Fruit fly (Drosophila melanogaster) whole organism, embryonic: ENCODE data around the gene nmo.
A peak's percentile ranks its signal among the peaks of the same experiment; 100 is the strongest.

Experiments
- BtbVII ChIP-seq: fragments of 200-800 bp; sonication (Bioruptor generic); optimal IDR thresholded peaks from 3 replicates; lab custom pipeline; 2017; ENCODE audit warnings: missing biosample characterization, mild to moderate bottlenecking, missing genetic modification characterization
- Bteb2 ChIP-seq: fragments of 200-800 bp; sonication (Bioruptor generic); optimal IDR thresholded peaks from 2 replicates; lab custom pipeline; 2016; ENCODE audit warnings: missing biosample characterization, missing genetic modification characterization
- CG10267 ChIP-seq: fragments of 200-800 bp; sonication (Bioruptor generic); optimal IDR thresholded peaks from 2 replicates; lab custom pipeline; 2018; ENCODE audit warnings: missing biosample characterization, mild to moderate bottlenecking, missing genetic modification characterization, moderate library complexity
- CG10431 ChIP-seq: fragments of 200-800 bp; sonication (Bioruptor generic); optimal IDR thresholded peaks from 3 replicates; lab custom pipeline; 2018; ENCODE audit warnings: missing biosample characterization, mild to moderate bottlenecking, missing genetic modification characterization
- CG10979 ChIP-seq: fragments of 200-800 bp; sonication (Bioruptor generic); optimal IDR thresholded peaks from 2 replicates; lab custom pipeline; 2018; ENCODE audit warnings: missing biosample characterization, mild to moderate bottlenecking, missing genetic modification characterization, moderate library complexity
- CG11695 ChIP-seq: fragments of 200-800 bp; sonication (Bioruptor generic); IDR thresholded peaks from 3 replicates; pipeline ENCODE4 v1.3.6; 2022; ENCODE audit warnings: missing biosample characterization, missing genetic modification characterization
- CG12071 ChIP-seq: fragments of 200-800 bp; sonication (Bioruptor generic); optimal IDR thresholded peaks from 3 replicates; lab custom pipeline; 2018; ENCODE audit warnings: missing biosample characterization, mild to moderate bottlenecking, missing genetic modification characterization
- CG13894 ChIP-seq: fragments of 200-800 bp; sonication (Bioruptor generic); optimal IDR thresholded peaks from 3 replicates; lab custom pipeline; 2018; ENCODE audit warnings: missing biosample characterization, mild to moderate bottlenecking, missing genetic modification characterization, moderate library complexity
- CG14441 ChIP-seq: fragments of 200-800 bp; sonication (Bioruptor generic); IDR thresholded peaks from 2 replicates; pipeline ENCODE4 v1.3.6; 2022; ENCODE audit warnings: missing biosample characterization, missing genetic modification characterization
- CG14710 ChIP-seq: fragments of 200-800 bp; sonication (Bioruptor generic); optimal IDR thresholded peaks from 3 replicates; lab custom pipeline; 2019; ENCODE audit warnings: missing biosample characterization, mild to moderate bottlenecking, missing genetic modification characterization, moderate library complexity
- CG17802 ChIP-seq: fragments of 200-800 bp; sonication (Bioruptor generic); optimal IDR thresholded peaks from 2 replicates; lab custom pipeline; 2018; ENCODE audit warnings: missing biosample characterization, mild to moderate bottlenecking, missing genetic modification characterization, moderate library complexity
- CG18764 ChIP-seq: fragments of 200-800 bp; sonication (Bioruptor generic); optimal IDR thresholded peaks from 3 replicates; lab custom pipeline; 2016; ENCODE audit warnings: missing biosample characterization, missing genetic modification characterization
- CG2116 ChIP-seq: fragments of 200-800 bp; sonication (Bioruptor generic); optimal IDR thresholded peaks from 3 replicates; lab custom pipeline; 2018; ENCODE audit warnings: missing biosample characterization, mild to moderate bottlenecking, missing genetic modification characterization
- CG2120 ChIP-seq: fragments of 200-800 bp; sonication (Bioruptor generic); optimal IDR thresholded peaks from 3 replicates; lab custom pipeline; 2016; ENCODE audit warnings: missing biosample characterization, missing genetic modification characterization
- CG2678 ChIP-seq: fragments of 200-800 bp; sonication (Bioruptor generic); optimal IDR thresholded peaks from 3 replicates; lab custom pipeline; 2019; ENCODE audit warnings: missing biosample characterization, mild to moderate bottlenecking, missing genetic modification characterization, moderate library complexity
- CG6272 ChIP-seq: fragments of 200-800 bp; sonication (Bioruptor generic); IDR thresholded peaks from 2 replicates; pipeline ENCODE4 v1.3.6; 2022; ENCODE audit warnings: missing biosample characterization, missing genetic modification characterization
- CG6683 ChIP-seq: fragments of 200-800 bp; sonication (Bioruptor generic); optimal IDR thresholded peaks from 2 replicates; lab custom pipeline; 2017; ENCODE audit warnings: missing biosample characterization, mild to moderate bottlenecking, missing genetic modification characterization, missing genetic modification reagents
- CG7745 ChIP-seq: fragments of 200-800 bp; sonication (Bioruptor generic); optimal IDR thresholded peaks from 2 replicates; lab custom pipeline; 2018; ENCODE audit warnings: missing biosample characterization, mild to moderate bottlenecking, missing genetic modification characterization, moderate library complexity
- CG9876 ChIP-seq: fragments of 200-800 bp; sonication (Bioruptor generic); optimal IDR thresholded peaks from 2 replicates; lab custom pipeline; 2016; ENCODE audit warnings: missing biosample characterization, missing genetic modification characterization
- HLHmδ ChIP-seq: fragments of 200-800 bp; sonication (Bioruptor generic); optimal IDR thresholded peaks from 2 replicates; lab custom pipeline; 2018; ENCODE audit warnings: missing biosample characterization, mild to moderate bottlenecking, missing genetic modification characterization, moderate library complexity
- Lpt ChIP-seq: fragments of >200 bp; optimal IDR thresholded peaks from 2 replicates; lab custom pipeline; 2018; ENCODE audit warnings: missing biosample characterization, missing genetic modification characterization
- Spps ChIP-seq: fragments of 200-800 bp; sonication (Bioruptor generic); optimal IDR thresholded peaks from 2 replicates; lab custom pipeline; 2018; ENCODE audit warnings: missing biosample characterization, mild to moderate bottlenecking, missing genetic modification characterization
- Sry-β ChIP-seq: fragments of 200-800 bp; sonication (Bioruptor generic); optimal IDR thresholded peaks from 2 replicates; lab custom pipeline; 2018; ENCODE audit warnings: missing biosample characterization, mild to moderate bottlenecking, missing genetic modification characterization, moderate library complexity
- Tbp ChIP-seq: fragments of >200 bp; optimal IDR thresholded peaks from 2 replicates; lab custom pipeline; 2018; ENCODE audit warnings: missing biosample characterization, missing genetic modification characterization
- Vsx1 ChIP-seq: fragments of 200-800 bp; sonication (Bioruptor generic); optimal IDR thresholded peaks from 2 replicates; lab custom pipeline; 2017; ENCODE audit warnings: missing biosample characterization, mild to moderate bottlenecking, missing genetic modification characterization, missing genetic modification reagents
- YL-1 ChIP-seq: fragments of 200-800 bp; sonication (Bioruptor generic); optimal IDR thresholded peaks from 3 replicates; lab custom pipeline; 2017; ENCODE audit warnings: missing biosample characterization, mild to moderate bottlenecking, missing genetic modification characterization
- ac ChIP-seq: fragments of 200-800 bp; sonication (Bioruptor generic); optimal IDR thresholded peaks from 3 replicates; lab custom pipeline; 2017; ENCODE audit warnings: missing biosample characterization, mild to moderate bottlenecking, missing genetic modification characterization
- bab2 ChIP-seq: fragments of 200-800 bp; sonication (Bioruptor generic); optimal IDR thresholded peaks from 2 replicates; lab custom pipeline; 2016; ENCODE audit warnings: missing biosample characterization, missing genetic modification characterization
- bbx ChIP-seq: fragments of 200-800 bp; sonication (Bioruptor generic); IDR thresholded peaks from 2 replicates; pipeline ENCODE4 v1.3.6; 2022; ENCODE audit warnings: missing biosample characterization, missing genetic modification characterization; ENCODE audit not compliant: partially characterized antibody
- cas ChIP-seq: fragments of 200-800 bp; sonication (Bioruptor generic); IDR thresholded peaks from 2 replicates; pipeline ENCODE4 v1.3.6; 2022; ENCODE audit warnings: missing biosample characterization, missing genetic modification characterization
- crol ChIP-seq: fragments of 200-800 bp; sonication (Bioruptor generic); IDR thresholded peaks from 2 replicates; pipeline ENCODE4 v1.3.6; 2022; ENCODE audit warnings: missing biosample characterization, missing genetic modification characterization
- cwo ChIP-seq: fragments of 200-800 bp; sonication (Bioruptor generic); optimal IDR thresholded peaks from 3 replicates; lab custom pipeline; 2017; ENCODE audit warnings: missing biosample characterization, missing genetic modification characterization, mild to moderate bottlenecking, moderate library complexity, missing genetic modification reagents
- danr ChIP-seq: fragments of 200-800 bp; sonication (Bioruptor generic); IDR thresholded peaks from 2 replicates; pipeline ENCODE4 v1.3.6; 2022; ENCODE audit warnings: missing biosample characterization, missing genetic modification characterization
- dimm ChIP-seq: fragments of 200-800 bp; sonication (Bioruptor generic); IDR thresholded peaks from 2 replicates; pipeline ENCODE4 v1.3.6; 2022; ENCODE audit warnings: missing biosample characterization, missing genetic modification characterization
- ewg ChIP-seq: fragments of 200-800 bp; sonication (Bioruptor generic); optimal IDR thresholded peaks from 3 replicates; lab custom pipeline; 2017; ENCODE audit warnings: mild to moderate bottlenecking, missing biosample characterization, missing genetic modification reagents, missing genetic modification characterization
- exex ChIP-seq: fragments of 200-800 bp; sonication (Bioruptor generic); optimal IDR thresholded peaks from 4 replicates; lab custom pipeline; 2018; ENCODE audit warnings: missing biosample characterization, mild to moderate bottlenecking, missing genetic modification characterization, moderate library complexity
- fd64A ChIP-seq: fragments of 200-800 bp; sonication (Bioruptor generic); optimal IDR thresholded peaks from 3 replicates; lab custom pipeline; 2018; ENCODE audit warnings: missing biosample characterization, mild to moderate bottlenecking, missing genetic modification characterization
- gsb ChIP-seq: fragments of 200-800 bp; sonication (Bioruptor generic); IDR thresholded peaks from 2 replicates; pipeline ENCODE4 v1.3.6; 2022; ENCODE audit warnings: missing biosample characterization, missing genetic modification characterization
- hb ChIP-seq: fragments of 200-800 bp; sonication (Bioruptor generic); IDR thresholded peaks from 3 replicates; pipeline ENCODE4 v1.3.6; 2022; ENCODE audit warnings: missing biosample characterization, missing genetic modification characterization; ENCODE audit not compliant: partially characterized antibody
- jing ChIP-seq: fragments of 200-800 bp; sonication (Bioruptor generic); optimal IDR thresholded peaks from 2 replicates; lab custom pipeline; 2018; ENCODE audit warnings: missing biosample characterization, mild to moderate bottlenecking, missing genetic modification characterization
- mirr ChIP-seq: fragments of 200-800 bp; sonication (Bioruptor generic); optimal IDR thresholded peaks from 3 replicates; lab custom pipeline; 2018; ENCODE audit warnings: missing biosample characterization, mild to moderate bottlenecking, missing genetic modification characterization
- sens ChIP-seq: fragments of 200-800 bp; sonication (Bioruptor generic); peaks from one replicate; lab custom pipeline; 2016; ENCODE audit warnings: missing biosample characterization, missing genetic modification characterization
- so ChIP-seq: fragments of 200-800 bp; sonication (Bioruptor generic); IDR thresholded peaks from 3 replicates; pipeline ENCODE4 v1.3.6; 2022; ENCODE audit warnings: missing biosample characterization, missing genetic modification characterization
- sr ChIP-seq: fragments of 200-800 bp; sonication (Bioruptor generic); IDR thresholded peaks from 3 replicates; pipeline ENCODE4 v1.3.6; 2022; ENCODE audit warnings: missing biosample characterization, missing genetic modification characterization
- toy ChIP-seq: fragments of 200-800 bp; sonication (Bioruptor generic); IDR thresholded peaks from 2 replicates; pipeline ENCODE4 v1.3.6; 2022; ENCODE audit warnings: missing biosample characterization, missing genetic modification characterization
- tup ChIP-seq: fragments of 200-800 bp; sonication (Bioruptor generic); optimal IDR thresholded peaks from 2 replicates; lab custom pipeline; 2016; ENCODE audit warnings: missing biosample characterization, mild to moderate bottlenecking, missing genetic modification characterization, moderate library complexity
- unc-4 ChIP-seq: fragments of 200-800 bp; sonication (Bioruptor generic); IDR thresholded peaks from 2 replicates; pipeline ENCODE4 v1.3.6; 2022; ENCODE audit warnings: missing biosample characterization, missing genetic modification characterization; ENCODE audit not compliant: partially characterized antibody
- wdn ChIP-seq: fragments of 200-800 bp; sonication (Bioruptor generic); IDR thresholded peaks from 2 replicates; pipeline ENCODE4 v1.3.6; 2022; ENCODE audit warnings: missing biosample characterization, missing genetic modification characterization
- wor ChIP-seq: fragments of 200-800 bp; sonication (Bioruptor generic); IDR thresholded peaks from 2 replicates; pipeline ENCODE4 v1.3.6; 2022; ENCODE audit warnings: missing biosample characterization, missing genetic modification characterization
- zfh1 ChIP-seq: fragments of 200-800 bp; sonication (Bioruptor generic); IDR thresholded peaks from 3 replicates; pipeline ENCODE4 v1.3.6; 2022; ENCODE audit warnings: missing biosample characterization, missing genetic modification characterization

nmo gene

dm6 chr3L:8058190-8058997 lies 79.5 kb downstream of the nmo start, which contains the start of gene bip1 (continued):
- TF ChIP-seq CG10431 (GFP tag; lab: Kevin White, UChicago) (peak; percentile 72), CG2678 (peak; percentile 22), BtbVII (GFP tag; lab: Kevin White, UChicago) (no peak), YL-1 (GFP tag; lab: Kevin White, UChicago) (no peak), sens (GFP tag; lab: Kevin White, UChicago) (peak; percentile 81), zfh1 (0 out of 3 replicates have a peak, but pooled peaks have one; percentile 20), CG6272 (GFP tag; lab: Robert Waterston, UW) (no peak), gsb (GFP tag; lab: Robert Waterston, UW) (no peak), Vsx1 (peak; percentile 57), fd64A (GFP tag; lab: Kevin White, UChicago) (peak; percentile 56), toy (GFP tag; lab: Robert Waterston, UW) (no peak), CG2120 (GFP tag; lab: Kevin White, UChicago) (no peak), Bteb2 (GFP tag; lab: Kevin White, UChicago) (no peak), bab2 (no peak), dimm (GFP tag; lab: Robert Waterston, UW) (no peak), so (GFP tag; lab: Robert Waterston, UW) (no peak), CG6683 (no peak), Spps (tag; lab: Kevin White, UChicago) (no peak), wdn (no peak), cwo (peak; percentile 26), CG2116 (GFP tag; lab: Kevin White, UChicago) (no peak), CG14710 (peak; percentile 39), CG10979 (tag; lab: Kevin White, UChicago) (no peak), CG18764 (GFP tag; lab: Kevin White, UChicago) (no peak), bbx (GFP tag; lab: Robert Waterston, UW) (no peak; the same call in 1 of the 2 replicates), sr (GFP tag; lab: Robert Waterston, UW) (no peak), unc-4 (no peak), CG17802 (tag; lab: Kevin White, UChicago) (no peak), HLHmδ (GFP tag; lab: Kevin White, UChicago) (no peak), Tbp (GFP tag; lab: Kevin White, UChicago) (no peak), CG10267 (tag; lab: Kevin White, UChicago) (no peak), ac (no peak), CG11695 (GFP tag; lab: Robert Waterston, UW) (peak; percentile 27; the same call in 1 of the 3 replicates), tup (GFP tag; lab: Kevin White, UChicago) (no peak), danr (GFP tag; lab: Robert Waterston, UW) (no peak), CG13894 (tag; lab: Kevin White, UChicago) (no peak), CG12071 (GFP tag; lab: Kevin White, UChicago) (no peak), Lpt (GFP tag; lab: Kevin White, UChicago) (no peak), crol (no peak), cas (no peak), ewg (GFP tag; lab: Kevin White, UChicago) (no peak), exex (tag; lab: Kevin White, UChicago) (peak; percentile 37), CG7745 (tag; lab: Kevin White, UChicago) (peak; percentile 68), jing (GFP tag; lab: Kevin White, UChicago) (no peak), CG14441 (GFP tag; lab: Robert Waterston, UW) (no peak), CG9876 (GFP tag; lab: Kevin White, UChicago) (no peak), mirr (GFP tag; lab: Kevin White, UChicago) (no peak), hb (GFP tag; lab: Robert Waterston, UW) (no peak), wor (no peak), Sry-β (GFP tag; lab: Kevin White, UChicago) (no peak)
